Fruit fly (Drosophila melanogaster) whole organism, embryonic: Measurements from ENCODE around the gene CG16749.

ENCODE experiments used
- Adf1 ChIP-seq: fragments of 200-800 bp; sonication (Bioruptor generic); IDR thresholded peaks from 2 replicates; pipeline ENCODE4 v1.3.6; 2022; ENCODE audit warnings: missing biosample characterization, missing genetic modification characterization
- Awh ChIP-seq: fragments of 200-800 bp; sonication (Bioruptor generic); IDR thresholded peaks from 2 replicates; pipeline ENCODE4, ENCODE4 v1.3.6; 2022; ENCODE audit warnings: missing biosample characterization, missing genetic modification characterization
- CG10462 ChIP-seq: fragments of 200-800 bp; sonication (Bioruptor generic); optimal IDR thresholded peaks from 2 replicates; lab custom pipeline; 2016; ENCODE audit warnings: missing biosample characterization, missing genetic modification characterization
- CG10654 ChIP-seq: fragments of 200-800 bp; sonication (Bioruptor generic); optimal IDR thresholded peaks from 2 replicates; lab custom pipeline; 2016; ENCODE audit warnings: missing biosample characterization, missing genetic modification characterization
- CG12071 ChIP-seq: fragments of 200-800 bp; sonication (Bioruptor generic); optimal IDR thresholded peaks from 3 replicates; lab custom pipeline; 2018; ENCODE audit warnings: missing biosample characterization, mild to moderate bottlenecking, missing genetic modification characterization
- CG13775 ChIP-seq: fragments of 200-800 bp; sonication (Bioruptor generic); optimal IDR thresholded peaks from 3 replicates; lab custom pipeline; 2017; ENCODE audit warnings: missing biosample characterization, mild to moderate bottlenecking, missing genetic modification characterization
- CG14667 ChIP-seq: fragments of 200-800 bp; sonication (Bioruptor generic); IDR thresholded peaks from 2 replicates; pipeline ENCODE4 v1.3.6; 2022; ENCODE audit warnings: missing biosample characterization, missing genetic modification characterization
- CG15073 ChIP-seq: fragments of 200-800 bp; sonication (Bioruptor generic); optimal IDR thresholded peaks from 2 replicates; lab custom pipeline; 2016; ENCODE audit warnings: missing biosample characterization, missing genetic modification characterization
- CG15696 ChIP-seq: fragments of 200-800 bp; sonication (Bioruptor generic); optimal IDR thresholded peaks from 2 replicates; lab custom pipeline; 2019; ENCODE audit warnings: missing biosample characterization, mild to moderate bottlenecking, missing genetic modification characterization, moderate library complexity
- CG1647 ChIP-seq: fragments of 200-800 bp; sonication (Bioruptor generic); optimal IDR thresholded peaks from 3 replicates; lab custom pipeline; 2016; ENCODE audit warnings: missing biosample characterization, missing genetic modification characterization
- CG16815 ChIP-seq: fragments of 200-800 bp; sonication (Bioruptor generic); optimal IDR thresholded peaks from 3 replicates; lab custom pipeline; 2017; ENCODE audit warnings: missing biosample characterization, mild to moderate bottlenecking, missing genetic modification characterization
- CG30020 ChIP-seq: fragments of 200-800 bp; optimal IDR thresholded peaks from 2 replicates; lab custom pipeline; 2019; ENCODE audit warnings: missing biosample characterization, mild to moderate bottlenecking, missing genetic modification characterization, moderate library complexity
- CG32767 ChIP-seq: fragments of 200-800 bp; sonication (Bioruptor generic); IDR thresholded peaks from 2 replicates; pipeline ENCODE4 v1.3.6; 2022; ENCODE audit warnings: missing biosample characterization, missing genetic modification characterization
- CG3407 ChIP-seq: fragments of 200-800 bp; sonication (Bioruptor generic); optimal IDR thresholded peaks from 2 replicates; lab custom pipeline; 2018; ENCODE audit warnings: missing biosample characterization, mild to moderate bottlenecking, missing genetic modification characterization
- CG4282 ChIP-seq: fragments of 200-800 bp; sonication (Bioruptor generic); optimal IDR thresholded peaks from 2 replicates; lab custom pipeline; 2016; ENCODE audit warnings: missing biosample characterization, missing genetic modification characterization
- CG4328 ChIP-seq: fragments of 200-800 bp; sonication (Bioruptor generic); optimal IDR thresholded peaks from 3 replicates; lab custom pipeline; 2017; ENCODE audit warnings: missing biosample characterization, missing genetic modification reagents, missing genetic modification characterization
- CG4360 ChIP-seq: fragments of 200-800 bp; sonication (Bioruptor generic); IDR thresholded peaks from 2 replicates; pipeline ENCODE4 v1.3.6; 2022; ENCODE audit warnings: missing biosample characterization, missing genetic modification characterization
- CG6791 ChIP-seq: fragments of 200-800 bp; sonication (Bioruptor generic); IDR thresholded peaks from 3 replicates; pipeline ENCODE4 v1.3.6; 2022; ENCODE audit warnings: missing biosample characterization, missing genetic modification characterization; ENCODE audit not compliant: partially characterized antibody
- CG7357 ChIP-seq: fragments of 200-800 bp; sonication (Bioruptor generic); IDR thresholded peaks from 3 replicates; pipeline ENCODE4 v1.3.6; 2022; ENCODE audit warnings: missing biosample characterization, missing genetic modification characterization
- CkIIα-i1 ChIP-seq: fragments of 200-800 bp; sonication (Bioruptor generic); IDR thresholded peaks from 2 replicates; pipeline ENCODE4 v1.3.6; 2022; ENCODE audit warnings: missing biosample characterization, missing genetic modification characterization
- D ChIP-seq, 2 experiments: fragments of 200-800 bp in 1 of 2; fragments of >200 bp in 1 of 2; sonication (Bioruptor generic) in 1 of 2; optimal IDR thresholded peaks; 2 replicates in 1 of 2; 3 replicates in 1 of 2; lab custom pipeline; 2017; ENCODE audit warnings: mild to moderate bottlenecking in 1 of 2, missing biosample characterization in 1 of 2, missing genetic modification characterization in 1 of 2, missing genetic modification reagents in 1 of 2
- Dbx ChIP-seq: fragments of 200-800 bp; sonication (Bioruptor generic); IDR thresholded peaks from 3 replicates; pipeline ENCODE4 v1.3.6; 2022; ENCODE audit warnings: missing biosample characterization, missing genetic modification characterization
- Doc3 ChIP-seq: fragments of 200-800 bp; sonication (Bioruptor generic); IDR thresholded peaks from 3 replicates; pipeline ENCODE4 v1.3.6; 2022; ENCODE audit warnings: missing biosample characterization, missing genetic modification characterization; ENCODE audit not compliant: partially characterized antibody
- Hey ChIP-seq: fragments of 200-800 bp; sonication (Bioruptor generic); optimal IDR thresholded peaks from 3 replicates; lab custom pipeline; 2018; ENCODE audit warnings: missing biosample characterization, mild to moderate bottlenecking, missing genetic modification characterization
- Hr78 ChIP-seq, 2 experiments: fragments of 200-800 bp in 1 of 2; fragments of >200 bp in 1 of 2; sonication (Bioruptor generic) in 1 of 2; optimal IDR thresholded peaks; 2 replicates each; lab custom pipeline; 2017 to 2019; ENCODE audit warnings: missing biosample characterization in 2 of 2, missing genetic modification characterization in 2 of 2, mild to moderate bottlenecking in 1 of 2, moderate library complexity in 1 of 2
- Jarid2 ChIP-seq: fragments of 200-800 bp; sonication (Bioruptor generic); optimal IDR thresholded peaks from 3 replicates; lab custom pipeline; 2017; ENCODE audit warnings: mild to moderate bottlenecking, missing biosample characterization, missing genetic modification reagents, missing genetic modification characterization
- Kr ChIP-seq: fragments of 200-800 bp; sonication (Bioruptor generic); optimal IDR thresholded peaks from 2 replicates; lab custom pipeline; 2017; ENCODE audit warnings: missing biosample characterization, mild to moderate bottlenecking, missing genetic modification characterization
- Med ChIP-seq: fragments of 200-800 bp; sonication (Bioruptor generic); peaks from one replicate; lab custom pipeline; 2016; ENCODE audit warnings: missing biosample characterization, missing genetic modification characterization, mild to moderate bottlenecking, inconsistent platforms, moderate library complexity
- Neu2 ChIP-seq: fragments of 200-800 bp; sonication (Bioruptor generic); optimal IDR thresholded peaks from 3 replicates; lab custom pipeline; 2016; ENCODE audit warnings: missing biosample characterization, missing genetic modification characterization, borderline replicate concordance
- Nf-YB ChIP-seq: fragments of 200-800 bp; sonication (Bioruptor generic); optimal IDR thresholded peaks from 3 replicates; lab custom pipeline; 2019; ENCODE audit warnings: missing biosample characterization, mild to moderate bottlenecking, missing genetic modification characterization, moderate library complexity
- NfI ChIP-seq: fragments of 200-800 bp; sonication (Bioruptor generic); optimal IDR thresholded peaks from 3 replicates; lab custom pipeline; 2018; ENCODE audit warnings: missing biosample characterization, mild to moderate bottlenecking, missing genetic modification characterization, moderate library complexity
- Ravus ChIP-seq: fragments of 200-800 bp; sonication (Bioruptor generic); IDR thresholded peaks from 2 replicates; pipeline ENCODE4 v1.3.6; 2022; ENCODE audit warnings: missing biosample characterization, missing genetic modification characterization
- Spps ChIP-seq: fragments of 200-800 bp; sonication (Bioruptor generic); optimal IDR thresholded peaks from 2 replicates; lab custom pipeline; 2018; ENCODE audit warnings: missing biosample characterization, mild to moderate bottlenecking, missing genetic modification characterization
- Stat92E ChIP-seq, 3 experiments: fragments of >200 bp in 2 of 3; fragments of 200-800 bp in 1 of 3; sonication (Bioruptor generic) in 1 of 3; optimal IDR thresholded peaks; 2 replicates each; lab custom pipeline; 2017 to 2019; ENCODE audit warnings: missing biosample characterization in 3 of 3, missing genetic modification characterization in 3 of 3, mild to moderate bottlenecking in 1 of 3, moderate library complexity in 1 of 3
- ash1 ChIP-seq: fragments of 200-800 bp; sonication (Bioruptor generic); optimal IDR thresholded peaks from 2 replicates; lab custom pipeline; 2018; ENCODE audit warnings: missing biosample characterization, mild to moderate bottlenecking, missing genetic modification characterization
- chn ChIP-seq: fragments of 200-800 bp; sonication (Bioruptor generic); optimal IDR thresholded peaks from 2 replicates; lab custom pipeline; 2016; ENCODE audit warnings: missing biosample characterization, missing genetic modification characterization
- dan ChIP-seq: fragments of 200-800 bp; sonication (Bioruptor generic); IDR thresholded peaks from 2 replicates; pipeline ENCODE4 v1.3.6; 2022; ENCODE audit warnings: missing biosample characterization, missing genetic modification characterization
- dmrt11E ChIP-seq: fragments of 200-800 bp; sonication (Bioruptor generic); optimal IDR thresholded peaks from 3 replicates; lab custom pipeline; 2018; ENCODE audit warnings: missing biosample characterization, mild to moderate bottlenecking, missing genetic modification characterization, moderate library complexity
- fd64A ChIP-seq: fragments of 200-800 bp; sonication (Bioruptor generic); optimal IDR thresholded peaks from 3 replicates; lab custom pipeline; 2018; ENCODE audit warnings: missing biosample characterization, mild to moderate bottlenecking, missing genetic modification characterization
- fu2 ChIP-seq: fragments of 200-800 bp; sonication (Bioruptor generic); optimal IDR thresholded peaks from 2 replicates; lab custom pipeline; 2016; ENCODE audit warnings: missing biosample characterization, missing genetic modification characterization
- ham ChIP-seq: fragments of 200-800 bp; sonication (Bioruptor generic); IDR thresholded peaks from 2 replicates; pipeline ENCODE4 v1.3.6; 2022; ENCODE audit warnings: missing biosample characterization, missing genetic modification characterization
- insv ChIP-seq, 2 experiments: fragments of 200-800 bp; sonication (Bioruptor generic); optimal IDR thresholded peaks; 3 replicates each; lab custom pipeline; 2016 to 2018; ENCODE audit warnings: missing biosample characterization in 2 of 2, missing genetic modification characterization in 2 of 2
- kni ChIP-seq: fragments of 200-800 bp; sonication (Bioruptor generic); optimal IDR thresholded peaks from 3 replicates; lab custom pipeline; 2017; ENCODE audit warnings: mild to moderate bottlenecking, missing biosample characterization, missing genetic modification reagents, missing genetic modification characterization
- lab ChIP-seq: fragments of 200-800 bp; sonication (Bioruptor generic); optimal IDR thresholded peaks from 3 replicates; lab custom pipeline; 2017; ENCODE audit warnings: missing biosample characterization, missing genetic modification characterization, mild to moderate bottlenecking, moderate library complexity, missing genetic modification reagents
- org-1 ChIP-seq: fragments of 200-800 bp; sonication (Bioruptor generic); optimal IDR thresholded peaks from 2 replicates; lab custom pipeline; 2017; ENCODE audit warnings: missing biosample characterization, missing genetic modification characterization
- p53 ChIP-seq: fragments of 200-800 bp; sonication (Bioruptor generic); optimal IDR thresholded peaks from 2 replicates; lab custom pipeline; 2016; ENCODE audit warnings: missing biosample characterization, missing genetic modification characterization
- pan ChIP-seq, 4 experiments: fragments of >200 bp in 3 of 4; fragments of 200-800 bp in 1 of 4; sonication (Bioruptor generic) in 1 of 4; optimal IDR thresholded peaks in 3 of 4; IDR thresholded peaks in 1 of 4; 2 replicates each; pipeline versions ENCODE4 v1.3.6 to Lab custom; 2017 to 2022; ENCODE audit warnings: missing biosample characterization in 2 of 4, missing genetic modification characterization in 2 of 4, mixed read lengths in 1 of 4
- stwl ChIP-seq: fragments of 200-800 bp; sonication (Bioruptor generic); optimal IDR thresholded peaks from 3 replicates; lab custom pipeline; 2018; ENCODE audit warnings: missing biosample characterization, mild to moderate bottlenecking, missing genetic modification characterization, moderate library complexity
- yki ChIP-seq: fragments of >200 bp; optimal IDR thresholded peaks from 3 replicates; lab custom pipeline; 2018

CG16749 gene

DNA sequence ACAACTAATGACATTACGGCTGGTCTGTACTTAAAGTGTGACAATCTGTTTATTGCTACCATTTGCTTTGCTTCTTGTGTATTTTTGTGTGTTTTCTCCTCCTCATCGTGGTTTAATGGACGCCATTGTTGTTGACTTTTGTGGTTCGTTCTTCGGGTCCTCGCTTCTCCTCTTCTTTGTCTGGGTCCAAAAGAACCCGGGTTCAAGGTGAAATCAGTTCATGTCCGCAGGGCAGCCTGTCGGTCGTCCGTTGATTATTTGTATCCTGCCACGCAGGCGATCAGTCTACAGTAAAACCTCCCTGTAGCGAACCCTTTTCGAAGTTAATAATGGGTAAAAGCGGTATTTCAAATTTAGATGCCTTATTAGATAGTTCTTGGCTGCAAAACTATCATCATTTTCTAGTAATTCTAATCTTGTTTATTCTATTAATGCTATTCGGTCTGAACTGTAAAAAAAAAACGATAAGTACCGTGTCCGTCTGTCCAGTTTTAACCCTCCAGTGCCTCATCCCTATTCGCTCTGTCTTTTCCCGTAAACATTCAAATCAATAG lies 17.7 kb upstream of the CG16749 start (continued):
- TF ChIP-seq Stat92E (GFP tag; optimal IDR thresholded peaks at IDR 0.05; lab: Kevin White, UChicago) (no peak), ham (GFP tag; lab: Robert Waterston, UW) (no peak), fu2 (GFP tag; lab: Kevin White, UChicago) (no peak), CG6791 (no peak), NfI (GFP tag; lab: Kevin White, UChicago) (no peak), CG10654 (GFP tag; lab: Kevin White, UChicago) (no peak), stwl (tag; lab: Kevin White, UChicago) (no peak), fd64A (GFP tag; lab: Kevin White, UChicago) (no peak), CG15696 (tag; lab: Kevin White, UChicago) (peak; percentile 48), org-1 (GFP tag; lab: Kevin White, UChicago) (no peak), Ravus (no peak), yki (lab: Kevin White, UChicago) (no peak), CG13775 (no peak), p53 (GFP tag; lab: Kevin White, UChicago) (no peak), CG32767 (GFP tag; lab: Robert Waterston, UW) (no peak), insv (GFP tag; optimal IDR thresholded peaks at IDR 0.05; lab: Kevin White, UChicago) (no peak), CG4328 (GFP tag; lab: Kevin White, UChicago) (no peak), kni (GFP tag; lab: Kevin White, UChicago) (no peak), Nf-YB (GFP tag; lab: Kevin White, UChicago) (no peak), CG10462 (GFP tag; lab: Kevin White, UChicago) (no peak), Hey (tag; lab: Kevin White, UChicago) (no peak), dmrt11E (tag; lab: Kevin White, UChicago) (peak; percentile 24), Spps (no peak), CG15073 (GFP tag; lab: Kevin White, UChicago) (no peak), Dbx (no peak), CG7357 (GFP tag; lab: Robert Waterston, UW) (no peak), ash1 (GFP tag; lab: Kevin White, UChicago) (no peak), CG30020 (tag; lab: Kevin White, UChicago) (no peak), Med (GFP tag; lab: Kevin White, UChicago) (no peak), CG16815 (GFP tag; lab: Kevin White, UChicago) (no peak), Hr78 (GFP tag; optimal IDR thresholded peaks at IDR 0.05; lab: Kevin White, UChicago) (no peak), CG3407 (no peak), CG1647 (no peak), chn (no peak), Jarid2 (no peak), CG4360 (GFP tag; lab: Robert Waterston, UW) (no peak), D (optimal IDR thresholded peaks at IDR 0.05; lab: Kevin White, UChicago) (no peak), D (GFP tag; optimal IDR thresholded peaks at IDR 0.05; lab: Kevin White, UChicago) (no peak), Awh (0 out of 2 replicates have a peak, but pooled peaks have one; percentile 7), CkIIα-i1 (GFP tag; lab: Robert Waterston, UW) (no peak), Neu2 (no peak), dan (GFP tag; lab: Robert Waterston, UW) (no peak), Doc3 (GFP tag; lab: Robert Waterston, UW) (no peak), lab (GFP tag; lab: Kevin White, UChicago) (no peak), Kr (GFP tag; lab: Kevin White, UChicago) (peak; percentile 56), CG12071 (GFP tag; lab: Kevin White, UChicago) (no peak), Adf1 (GFP tag; lab: Robert Waterston, UW) (no peak), pan (optimal IDR thresholded peaks at IDR 0.05; lab: Kevin White, UChicago) (no peak), pan (GFP tag; optimal IDR thresholded peaks at IDR 0.05 in 1 of 2, IDR thresholded peaks at IDR 0.05 in 1 of 2) (peak in 1 of 2 experiments; percentile 17), CG14667 (no peak), CG4282 (no peak)
